ENCODE assay signal across 1 fruit fly cellular context in genomic region chr2L:5974122-5974521, dm6.
TF ChIP-seq lines count a peak whose summit lies in the region.

No protein-coding gene starts in this region.

TF ChIP-seq in whole organism, embryonic, 481 proteins besides CTCF, POLR2A, EP300 and RAD21 (continued from another document and continues in another):
- peak; percentile 74 for TF ChIP-seq CG10209 (GFP tag; optimal IDR thresholded peaks at IDR 0.05; lab: Kevin White, UChicago)
- TF ChIP-seq CoRest (tag; optimal IDR thresholded peaks at IDR 0.05; lab: Kevin White, UChicago), result peak; percentile 34
- TF ChIP-seq fd3F (GFP tag; optimal IDR thresholded peaks at IDR 0.05; lab: Kevin White, UChicago), result peak; percentile 54
- peak; percentile 42 for TF ChIP-seq Dek (tag; optimal IDR thresholded peaks at IDR 0.05; lab: Kevin White, UChicago)
- no peak for TF ChIP-seq ato (GFP tag; IDR thresholded peaks at IDR 0.05; lab: Robert Waterston, UW; ENCODE audit: partially characterized antibody)
- TF ChIP-seq CG6791 (GFP tag; IDR thresholded peaks at IDR 0.05; lab: Robert Waterston, UW; ENCODE audit: partially characterized antibody), result no peak
- peak; percentile 4 for TF ChIP-seq CG18476 (GFP tag; optimal IDR thresholded peaks at IDR 0.05; lab: Kevin White, UChicago)
- TF ChIP-seq ems (GFP tag; optimal IDR thresholded peaks at IDR 0.05; lab: Kevin White, UChicago), result no peak
- TF ChIP-seq Blimp-1 (GFP tag; optimal IDR thresholded peaks at IDR 0.05; lab: Kevin White, UChicago), result peak; percentile 56
- peak; percentile 9 for TF ChIP-seq CG2116 (GFP tag; optimal IDR thresholded peaks at IDR 0.05; lab: Kevin White, UChicago)
- no peak for TF ChIP-seq Mrtf (GFP tag; IDR thresholded peaks at IDR 0.05; lab: Robert Waterston, UW)
- peak; percentile 49 for TF ChIP-seq ash1 (GFP tag; optimal IDR thresholded peaks at IDR 0.05; lab: Kevin White, UChicago)
- peak; percentile 37 for TF ChIP-seq CG2120 (GFP tag; optimal IDR thresholded peaks at IDR 0.05; lab: Kevin White, UChicago)
- no peak for TF ChIP-seq CG12155 (GFP tag; optimal IDR thresholded peaks at IDR 0.05; lab: Kevin White, UChicago)
- no peak for TF ChIP-seq NC2β (GFP tag; optimal IDR thresholded peaks at IDR 0.05; lab: Kevin White, UChicago)
- 0 out of 2 replicates have a peak, but pooled peaks have one; percentile 26 for TF ChIP-seq ap (GFP tag; IDR thresholded peaks at IDR 0.05; lab: Robert Waterston, UW)
- TF ChIP-seq hb (GFP tag; IDR thresholded peaks at IDR 0.05; lab: Robert Waterston, UW; ENCODE audit: partially characterized antibody), result no peak
- TF ChIP-seq Neu2 (GFP tag; optimal IDR thresholded peaks at IDR 0.05; lab: Kevin White, UChicago; ENCODE audit: borderline replicate concordance), result no peak
- peak; percentile 59 for TF ChIP-seq CG8924 (tag; optimal IDR thresholded peaks at IDR 0.05; lab: Kevin White, UChicago)
- TF ChIP-seq CG4282 (GFP tag; optimal IDR thresholded peaks at IDR 0.05; lab: Kevin White, UChicago), result no peak
- no peak for TF ChIP-seq tx (GFP tag; optimal IDR thresholded peaks at IDR 0.05; lab: Kevin White, UChicago)
- peak; percentile 34 for TF ChIP-seq Hand (GFP tag; optimal IDR thresholded peaks at IDR 0.05; lab: Kevin White, UChicago)
- TF ChIP-seq onecut (GFP tag; IDR thresholded peaks at IDR 0.05; lab: Robert Waterston, UW), result peak; percentile 66
- TF ChIP-seq CG17568 (GFP tag; optimal IDR thresholded peaks at IDR 0.05; lab: Kevin White, UChicago), result peak; percentile 69
- peak; percentile 16; the same call in 1 of the 2 replicates for TF ChIP-seq stc (GFP tag; IDR thresholded peaks at IDR 0.05; lab: Robert Waterston, UW)
- TF ChIP-seq CG17912 (GFP tag; optimal IDR thresholded peaks at IDR 0.05; lab: Kevin White, UChicago), result peak; percentile 61
- TF ChIP-seq CG17385 (GFP tag; optimal IDR thresholded peaks at IDR 0.05; lab: Kevin White, UChicago), result peak; percentile 67
- peak; percentile 67 for TF ChIP-seq CG17359 (tag; optimal IDR thresholded peaks at IDR 0.05; lab: Kevin White, UChicago)
- TF ChIP-seq CG4707 (GFP tag; optimal IDR thresholded peaks at IDR 0.05; lab: Kevin White, UChicago), result peak; percentile 65
- TF ChIP-seq Ada2b (GFP tag; IDR thresholded peaks at IDR 0.05; lab: Robert Waterston, UW), result 0 out of 2 replicates have a peak, but pooled peaks have one; percentile 25
- no peak for TF ChIP-seq p53 (GFP tag; optimal IDR thresholded peaks at IDR 0.05; lab: Kevin White, UChicago)
- no peak for TF ChIP-seq Abd-B (GFP tag; optimal IDR thresholded peaks at IDR 0.05; lab: Kevin White, UChicago)
- no peak for TF ChIP-seq Atf3 (GFP tag; optimal IDR thresholded peaks at IDR 0.05; lab: Kevin White, UChicago)
- peak; percentile 45; the same call in 1 of the 2 replicates for TF ChIP-seq CG1024 (GFP tag; IDR thresholded peaks at IDR 0.05; lab: Robert Waterston, UW)
- TF ChIP-seq amos (GFP tag; IDR thresholded peaks at IDR 0.05; lab: Robert Waterston, UW; ENCODE audit: partially characterized antibody), result no peak
- TF ChIP-seq dysf (GFP tag; IDR thresholded peaks at IDR 0.05; lab: Robert Waterston, UW), result peak; percentile 15; the same call in 1 of the 3 replicates
- TF ChIP-seq CG3726 (GFP tag; IDR thresholded peaks at IDR 0.05; lab: Robert Waterston, UW), result peak; percentile 31; the same call in 1 of the 3 replicates
- TF ChIP-seq CG1832 (GFP tag; optimal IDR thresholded peaks at IDR 0.05; lab: Kevin White, UChicago), result no peak
- no peak for TF ChIP-seq ham (GFP tag; IDR thresholded peaks at IDR 0.05; lab: Robert Waterston, UW)
- TF ChIP-seq ind (GFP tag; optimal IDR thresholded peaks at IDR 0.05; lab: Kevin White, UChicago), result no peak
- TF ChIP-seq lola (GFP tag; optimal IDR thresholded peaks at IDR 0.05; lab: Kevin White, UChicago), result peak in 1 of 3 experiments; percentile 19
- TF ChIP-seq CG9727 (GFP tag; optimal IDR thresholded peaks at IDR 0.05; lab: Kevin White, UChicago), result peak; percentile 59
- no peak for TF ChIP-seq CG17361 (GFP tag; IDR thresholded peaks at IDR 0.05; lab: Robert Waterston, UW)
- peak; percentile 4 for TF ChIP-seq fd96Cb (tag; optimal IDR thresholded peaks at IDR 0.05; lab: Kevin White, UChicago)
- TF ChIP-seq Hr39 (optimal IDR thresholded peaks at IDR 0.05; lab: Kevin White, UChicago), result no peak
- TF ChIP-seq CG32772 (GFP tag; IDR thresholded peaks at IDR 0.05; lab: Robert Waterston, UW), result no peak
- TF ChIP-seq Hr78 (GFP tag; optimal IDR thresholded peaks at IDR 0.05; lab: Kevin White, UChicago), result peak in 1 of 2 experiments; percentile 50
- TF ChIP-seq seq (GFP tag; IDR thresholded peaks at IDR 0.05; lab: Robert Waterston, UW), result peak; percentile 73
- TF ChIP-seq sima (GFP tag; optimal IDR thresholded peaks at IDR 0.05; lab: Kevin White, UChicago), result no peak
- no peak for TF ChIP-seq bab2 (GFP tag; optimal IDR thresholded peaks at IDR 0.05; lab: Kevin White, UChicago)
- TF ChIP-seq CG13296 (GFP tag; optimal IDR thresholded peaks at IDR 0.05; lab: Kevin White, UChicago), result peak; percentile 79
- TF ChIP-seq CG10267 (tag; optimal IDR thresholded peaks at IDR 0.05; lab: Kevin White, UChicago), result peak; percentile 17
- peak; percentile 45 for TF ChIP-seq CG34376 (GFP tag; optimal IDR thresholded peaks at IDR 0.05; lab: Kevin White, UChicago)
- no peak for TF ChIP-seq Bdp1 (GFP tag; optimal IDR thresholded peaks at IDR 0.05; lab: Kevin White, UChicago)
- no peak for TF ChIP-seq dpn (GFP tag; optimal IDR thresholded peaks at IDR 0.05; lab: Kevin White, UChicago)
- TF ChIP-seq CG17186 (GFP tag; optimal IDR thresholded peaks at IDR 0.05; lab: Kevin White, UChicago), result no peak
- TF ChIP-seq CG5180 (GFP tag; optimal IDR thresholded peaks at IDR 0.05; lab: Kevin White, UChicago), result peak; percentile 62
- TF ChIP-seq CG17612 (GFP tag; IDR thresholded peaks at IDR 0.05; lab: Robert Waterston, UW), result no peak
- no peak for TF ChIP-seq Mes4 (GFP tag; optimal IDR thresholded peaks at IDR 0.05; lab: Kevin White, UChicago)
- peak; percentile 71 for TF ChIP-seq B-H2 (GFP tag; optimal IDR thresholded peaks at IDR 0.05; lab: Kevin White, UChicago)
- TF ChIP-seq CG11695 (GFP tag; IDR thresholded peaks at IDR 0.05; lab: Robert Waterston, UW), result peak; percentile 27; the same call in 1 of the 3 replicates
- no peak for TF ChIP-seq sens (GFP tag; lab: Kevin White, UChicago)
- peak; percentile 14 for TF ChIP-seq Max (GFP tag; optimal IDR thresholded peaks at IDR 0.05; lab: Kevin White, UChicago)
- no peak for TF ChIP-seq bbx (GFP tag; IDR thresholded peaks at IDR 0.05; lab: Robert Waterston, UW; ENCODE audit: partially characterized antibody)
- no peak for TF ChIP-seq Hsf (GFP tag; optimal IDR thresholded peaks at IDR 0.05; lab: Kevin White, UChicago)
- TF ChIP-seq sens-2 (GFP tag; IDR thresholded peaks at IDR 0.05; lab: Robert Waterston, UW), result no peak
- peak; percentile 30 for TF ChIP-seq grau (tag; optimal IDR thresholded peaks at IDR 0.05; lab: Kevin White, UChicago)
- no peak for TF ChIP-seq CG3065 (GFP tag; optimal IDR thresholded peaks at IDR 0.05; lab: Kevin White, UChicago)
- TF ChIP-seq CG9797 (GFP tag; optimal IDR thresholded peaks at IDR 0.05; lab: Kevin White, UChicago), result no peak
- TF ChIP-seq CG2875 (GFP tag; optimal IDR thresholded peaks at IDR 0.05; lab: Kevin White, UChicago), result peak; percentile 61
- no peak for TF ChIP-seq slou (GFP tag; optimal IDR thresholded peaks at IDR 0.05; lab: Kevin White, UChicago)
- TF ChIP-seq CG15011 (GFP tag; optimal IDR thresholded peaks at IDR 0.05; lab: Kevin White, UChicago), result peak; percentile 59
- TF ChIP-seq pros (GFP tag; optimal IDR thresholded peaks at IDR 0.05; lab: Kevin White, UChicago), result no peak
- TF ChIP-seq PHDP (tag; optimal IDR thresholded peaks at IDR 0.05; lab: Kevin White, UChicago), result peak; percentile 71
- no peak for TF ChIP-seq CG3847 (GFP tag; IDR thresholded peaks at IDR 0.05; lab: Robert Waterston, UW)
- no peak for TF ChIP-seq peb (GFP tag; IDR thresholded peaks at IDR 0.05; lab: Robert Waterston, UW)
- no peak for TF ChIP-seq eve (GFP tag; optimal IDR thresholded peaks at IDR 0.05; lab: Kevin White, UChicago)
- peak; percentile 0 for TF ChIP-seq CG7786 (GFP tag; optimal IDR thresholded peaks at IDR 0.05; lab: Kevin White, UChicago)
- TF ChIP-seq HLH4C (GFP tag; IDR thresholded peaks at IDR 0.05; lab: Robert Waterston, UW; ENCODE audit: partially characterized antibody), result no peak
- TF ChIP-seq CG11247 (GFP tag; IDR thresholded peaks at IDR 0.05; lab: Robert Waterston, UW), result no peak
- peak; percentile 27 for TF ChIP-seq her (GFP tag; optimal IDR thresholded peaks at IDR 0.05; lab: Kevin White, UChicago)
- no peak for TF ChIP-seq Xbp1 (GFP tag; optimal IDR thresholded peaks at IDR 0.05; lab: Kevin White, UChicago)
- no peak; the same call in 1 of the 2 replicates for TF ChIP-seq Rx (GFP tag; IDR thresholded peaks at IDR 0.05; lab: Robert Waterston, UW)
- TF ChIP-seq NfI (GFP tag; optimal IDR thresholded peaks at IDR 0.05; lab: Kevin White, UChicago), result peak; percentile 45
- no peak for TF ChIP-seq CG6272 (GFP tag; IDR thresholded peaks at IDR 0.05; lab: Robert Waterston, UW)
- TF ChIP-seq D (optimal IDR thresholded peaks at IDR 0.05; lab: Kevin White, UChicago), result no peak
- TF ChIP-seq D (GFP tag; optimal IDR thresholded peaks at IDR 0.05; lab: Kevin White, UChicago), result peak; percentile 46
- peak; percentile 77; the same call in 2 of the 3 replicates for TF ChIP-seq otp (GFP tag; IDR thresholded peaks at IDR 0.05; lab: Robert Waterston, UW)
- peak; percentile 66 for TF ChIP-seq CG13424 (tag; optimal IDR thresholded peaks at IDR 0.05; lab: Kevin White, UChicago)
- TF ChIP-seq fd64A (GFP tag; optimal IDR thresholded peaks at IDR 0.05; lab: Kevin White, UChicago), result peak; percentile 80
- TF ChIP-seq shn (GFP tag; optimal IDR thresholded peaks at IDR 0.05; lab: Kevin White, UChicago), result no peak
- TF ChIP-seq CG16863 (GFP tag; optimal IDR thresholded peaks at IDR 0.05; lab: Kevin White, UChicago), result no peak
- TF ChIP-seq CG11504 (tag; optimal IDR thresholded peaks at IDR 0.05; lab: Kevin White, UChicago), result peak; percentile 35
- TF ChIP-seq en (GFP tag; optimal IDR thresholded peaks at IDR 0.05; lab: Kevin White, UChicago), result no peak
- no peak for TF ChIP-seq vfl (GFP tag; optimal IDR thresholded peaks at IDR 0.05; lab: Kevin White, UChicago)
- TF ChIP-seq CG6654 (GFP tag; optimal IDR thresholded peaks at IDR 0.05; lab: Kevin White, UChicago), result no peak
- peak; percentile 48; the same call in 1 of the 2 replicates for TF ChIP-seq CG32767 (GFP tag; IDR thresholded peaks at IDR 0.05; lab: Robert Waterston, UW)
- TF ChIP-seq lbe (GFP tag; optimal IDR thresholded peaks at IDR 0.05; lab: Kevin White, UChicago), result no peak
- no peak for TF ChIP-seq inv (GFP tag; IDR thresholded peaks at IDR 0.05; lab: Robert Waterston, UW; ENCODE audit: partially characterized antibody)
- peak; percentile 52 for TF ChIP-seq CG8281 (tag; optimal IDR thresholded peaks at IDR 0.05; lab: Kevin White, UChicago)
- no peak for TF ChIP-seq bowl (GFP tag; IDR thresholded peaks at IDR 0.05; lab: Robert Waterston, UW)
- peak; percentile 63 for TF ChIP-seq Fer3 (tag; optimal IDR thresholded peaks at IDR 0.05; lab: Kevin White, UChicago)
- no peak for TF ChIP-seq gro (GFP tag; optimal IDR thresholded peaks at IDR 0.05; lab: Kevin White, UChicago)
- peak; percentile 20; the same call in 1 of the 3 replicates for TF ChIP-seq CG34422 (GFP tag; IDR thresholded peaks at IDR 0.05; lab: Robert Waterston, UW)
- TF ChIP-seq Rfx (GFP tag; IDR thresholded peaks at IDR 0.05; lab: Robert Waterston, UW), result peak; percentile 36; the same call in 1 of the 2 replicates
- TF ChIP-seq crol (GFP tag; IDR thresholded peaks at IDR 0.05; lab: Robert Waterston, UW), result no peak
- TF ChIP-seq tap (tag; optimal IDR thresholded peaks at IDR 0.05; lab: Kevin White, UChicago), result peak; percentile 53
- TF ChIP-seq Bgb (GFP tag; IDR thresholded peaks at IDR 0.05; lab: Robert Waterston, UW; ENCODE audit: partially characterized antibody), result no peak
- no peak for TF ChIP-seq emc (GFP tag; optimal IDR thresholded peaks at IDR 0.05; lab: Kevin White, UChicago)
- peak; percentile 72 for TF ChIP-seq BtbVII (GFP tag; optimal IDR thresholded peaks at IDR 0.05; lab: Kevin White, UChicago)
- no peak for TF ChIP-seq chn (GFP tag; optimal IDR thresholded peaks at IDR 0.05; lab: Kevin White, UChicago)
- TF ChIP-seq CG12659 (GFP tag; optimal IDR thresholded peaks at IDR 0.05; lab: Kevin White, UChicago), result peak; percentile 58
- TF ChIP-seq croc (GFP tag; conservative IDR thresholded peaks at IDR 0.05; lab: Robert Waterston, UW), result no peak
- no peak for TF ChIP-seq Ets97D (GFP tag; optimal IDR thresholded peaks at IDR 0.05; lab: Kevin White, UChicago)
- peak; percentile 48 for TF ChIP-seq dmrt99B (tag; optimal IDR thresholded peaks at IDR 0.05; lab: Kevin White, UChicago)
- TF ChIP-seq sna (GFP tag; IDR thresholded peaks at IDR 0.05; lab: Robert Waterston, UW; ENCODE audit: partially characterized antibody), result no peak
- TF ChIP-seq toy (GFP tag; IDR thresholded peaks at IDR 0.05; lab: Robert Waterston, UW), result no peak
- no peak for TF ChIP-seq CG4730 (GFP tag; IDR thresholded peaks at IDR 0.05; lab: Robert Waterston, UW)
- no peak for TF ChIP-seq chif (GFP tag; optimal IDR thresholded peaks at IDR 0.05; lab: Kevin White, UChicago)
- no peak for TF ChIP-seq cad (GFP tag; optimal IDR thresholded peaks at IDR 0.05; lab: Kevin White, UChicago)
- TF ChIP-seq ssp (GFP tag; IDR thresholded peaks at IDR 0.05; lab: Robert Waterston, UW), result no peak
- TF ChIP-seq BEAF-32 (GFP tag; optimal IDR thresholded peaks at IDR 0.05; lab: Kevin White, UChicago), result no peak
- TF ChIP-seq CG17802 (tag; optimal IDR thresholded peaks at IDR 0.05; lab: Kevin White, UChicago), result no peak
- TF ChIP-seq CG1602 (GFP tag; optimal IDR thresholded peaks at IDR 0.05; lab: Kevin White, UChicago), result no peak
- peak; percentile 72; the same call in 1 of the 2 replicates for TF ChIP-seq sob (GFP tag; IDR thresholded peaks at IDR 0.05; lab: Robert Waterston, UW)
- TF ChIP-seq CG12769 (tag; optimal IDR thresholded peaks at IDR 0.05; lab: Kevin White, UChicago), result peak; percentile 79
- TF ChIP-seq salm (tag; optimal IDR thresholded peaks at IDR 0.05; lab: Kevin White, UChicago), result peak; percentile 45
- TF ChIP-seq CG1233 (GFP tag; optimal IDR thresholded peaks at IDR 0.05; lab: Kevin White, UChicago), result peak; percentile 82
- TF ChIP-seq CG11456 (GFP tag; IDR thresholded peaks at IDR 0.05; lab: Robert Waterston, UW), result no peak
- no peak for TF ChIP-seq CG15073 (GFP tag; optimal IDR thresholded peaks at IDR 0.05; lab: Kevin White, UChicago)
- TF ChIP-seq lilli (GFP tag; optimal IDR thresholded peaks at IDR 0.05; lab: Kevin White, UChicago), result no peak
- TF ChIP-seq CG5953 (GFP tag; IDR thresholded peaks at IDR 0.05; lab: Robert Waterston, UW), result 0 out of 2 replicates have a peak, but pooled peaks have one; percentile 15
- no peak for TF ChIP-seq CG10366 (GFP tag; IDR thresholded peaks at IDR 0.05; lab: Robert Waterston, UW)
